Worm (Caenorhabditis elegans) whole organism, L2 larva: ENCODE measurements around the gene F58F9.8.

ENCODE experiments used
- ama-1 ChIP-seq: fragments of 150-350 bp; optimal IDR thresholded peaks from 2 replicates; lab custom pipeline; 2018; ENCODE audit warnings: inconsistent platforms
- blmp-1 ChIP-seq: sonication (generic microtip); optimal IDR thresholded peaks from 2 replicates; lab custom pipeline; 2017; ENCODE audit warnings: missing genetic modification characterization, mild to moderate bottlenecking, missing compliant biosample characterization, antibody characterized with exemption, moderate library complexity; ENCODE audit not compliant: insufficient read depth
- lin-13 ChIP-seq: fragments of 150-350 bp; optimal IDR thresholded peaks from 2 replicates; lab custom pipeline; 2014; ENCODE audit warnings: missing biosample characterization, missing genetic modification reagents, missing genetic modification characterization
- lsy-2 ChIP-seq, 2 experiments: fragments of 150-350 bp in 1 of 2; sonication (generic microtip) in 1 of 2; optimal IDR thresholded peaks; 2 replicates each; lab custom pipeline; 2014 to 2017; ENCODE audit warnings: missing biosample characterization in 2 of 2, missing genetic modification characterization in 2 of 2
- mab-5 ChIP-seq: fragments of 150-350 bp; optimal IDR thresholded peaks from 2 replicates; lab custom pipeline; 2014; ENCODE audit warnings: missing biosample characterization, missing genetic modification characterization
- nhr-25 ChIP-seq: fragments of 150-350 bp; sonication (generic microtip); optimal IDR thresholded peaks from 3 replicates; lab custom pipeline; 2014; ENCODE audit warnings: missing biosample characterization, missing genetic modification characterization
- snpc-4 ChIP-seq: fragments of 150-350 bp; optimal IDR thresholded peaks from 2 replicates; lab custom pipeline; 2014; ENCODE audit warnings: missing biosample characterization, missing genetic modification characterization

- TF ChIP-seq snpc-4 (tag; lab: Kevin White, UChicago) = no peak
- no peak for TF ChIP-seq blmp-1
- no peak for TF ChIP-seq ama-1 (lab: Kevin White, UChicago)
- TF ChIP-seq nhr-25 = no peak
- no peak for TF ChIP-seq lin-13
- no peak for TF ChIP-seq lsy-2 (tag; optimal IDR thresholded peaks at IDR 0.05; lab: Kevin White, UChicago)
- no peak for TF ChIP-seq mab-5 (tag; lab: Kevin White, UChicago)
These were observed 21.0 kb downstream of the F58F9.8 start for ce11 chrIV:6258967-6259366.
